Fruit fly (Drosophila melanogaster): Measurements from ENCODE around the gene Sfp24Ba.

Gene Sfp24Ba

DNA sequence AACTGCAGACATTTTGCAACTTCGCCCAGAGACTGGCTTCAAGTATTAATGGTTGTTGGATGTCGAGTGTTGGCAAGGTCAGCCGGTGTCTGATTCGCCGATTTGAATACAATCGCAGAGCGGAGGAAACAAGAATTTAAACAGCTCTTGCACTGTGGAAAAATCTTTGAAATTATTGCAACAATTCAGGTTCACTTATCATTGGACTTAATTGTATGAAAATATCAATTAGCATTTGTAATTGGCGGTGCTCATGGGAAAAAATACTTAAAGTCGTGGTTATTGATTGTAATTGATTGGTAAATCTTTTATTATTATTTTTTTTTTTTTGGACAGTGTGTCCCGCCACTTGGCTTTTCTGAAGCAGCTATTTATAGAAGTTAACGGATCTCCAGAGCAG lies 38.9 kb downstream of the Sfp24Ba start (continued):
- no peak for TF ChIP-seq CG12744 (GFP tag; optimal IDR thresholded peaks at IDR 0.05)
- no peak for TF ChIP-seq pfk (GFP tag; optimal IDR thresholded peaks at IDR 0.05)
- no peak for TF ChIP-seq fru (optimal IDR thresholded peaks at IDR 0.05)
- TF ChIP-seq Fer1 (GFP tag; optimal IDR thresholded peaks at IDR 0.05): no peak
- 0 out of 3 replicates have a peak, but pooled peaks have one; percentile 49 for TF ChIP-seq CG11456 (GFP tag; IDR thresholded peaks at IDR 0.05)
- TF ChIP-seq CkIIα-i1 (GFP tag; IDR thresholded peaks at IDR 0.05): no peak
- no peak for TF ChIP-seq yki (optimal IDR thresholded peaks at IDR 0.05)
- TF ChIP-seq CG7372 (GFP tag; IDR thresholded peaks at IDR 0.05): peak; percentile 43; the same call in 1 of the 2 replicates
- TF ChIP-seq CG16779 (GFP tag; IDR thresholded peaks at IDR 0.05): no peak
- no peak for TF ChIP-seq CG10979 (tag; optimal IDR thresholded peaks at IDR 0.05)
- peak; percentile 66 for TF ChIP-seq CG9215 (GFP tag; IDR thresholded peaks at IDR 0.05)
- TF ChIP-seq gt (GFP tag; IDR thresholded peaks at IDR 0.05): no peak
- no peak for TF ChIP-seq CG16815 (GFP tag; optimal IDR thresholded peaks at IDR 0.05)
- TF ChIP-seq Hand (GFP tag; optimal IDR thresholded peaks at IDR 0.05): no peak
- TF ChIP-seq Opbp (GFP tag; IDR thresholded peaks at IDR 0.05; ENCODE audit: partially characterized antibody): no peak
- TF ChIP-seq ind (GFP tag; optimal IDR thresholded peaks at IDR 0.05): peak; percentile 38
- no peak for TF ChIP-seq CG33213 (GFP tag; optimal IDR thresholded peaks at IDR 0.05)
- no peak for TF ChIP-seq tll (GFP tag; optimal IDR thresholded peaks at IDR 0.05)
- TF ChIP-seq scrt (GFP tag; optimal IDR thresholded peaks at IDR 0.05): peak; percentile 25
- no peak for TF ChIP-seq CG7987 (GFP tag; optimal IDR thresholded peaks at IDR 0.05)
- TF ChIP-seq Elba2 (GFP tag; optimal IDR thresholded peaks at IDR 0.05): no peak
- no peak for TF ChIP-seq amos (GFP tag; IDR thresholded peaks at IDR 0.05; ENCODE audit: partially characterized antibody)
- TF ChIP-seq CG8944 (GFP tag; optimal IDR thresholded peaks at IDR 0.05): no peak
- no peak for TF ChIP-seq CG17912 (GFP tag; optimal IDR thresholded peaks at IDR 0.05)
- no peak for TF ChIP-seq CG32767 (GFP tag; IDR thresholded peaks at IDR 0.05)
- TF ChIP-seq CG4730 (GFP tag; IDR thresholded peaks at IDR 0.05): 0 out of 2 replicates have a peak, but pooled peaks have one; percentile 44
- no peak for TF ChIP-seq Aef1 (GFP tag; IDR thresholded peaks at IDR 0.05)
- no peak for TF ChIP-seq emc (GFP tag; optimal IDR thresholded peaks at IDR 0.05)
- TF ChIP-seq MESR4 (GFP tag; optimal IDR thresholded peaks at IDR 0.05): no peak
- no peak for TF ChIP-seq Sox100B (GFP tag; optimal IDR thresholded peaks at IDR 0.05)
- TF ChIP-seq E2f2 (GFP tag; IDR thresholded peaks at IDR 0.05): no peak
- no peak for TF ChIP-seq Asciz (GFP tag; optimal IDR thresholded peaks at IDR 0.05)
- peak; percentile 42; the same call in 1 of the 2 replicates for TF ChIP-seq CG3847 (GFP tag; IDR thresholded peaks at IDR 0.05)
- peak; percentile 85 for TF ChIP-seq CG32532 (GFP tag; IDR thresholded peaks at IDR 0.05)
- no peak for TF ChIP-seq D (optimal IDR thresholded peaks at IDR 0.05)
- no peak for TF ChIP-seq D (GFP tag; optimal IDR thresholded peaks at IDR 0.05)
- TF ChIP-seq CG8924 (tag; optimal IDR thresholded peaks at IDR 0.05): no peak
- TF ChIP-seq btn (GFP tag; optimal IDR thresholded peaks at IDR 0.05): no peak
- no peak for TF ChIP-seq CG42726 (GFP tag; IDR thresholded peaks at IDR 0.05; ENCODE audit: partially characterized antibody)
- TF ChIP-seq al (GFP tag; IDR thresholded peaks at IDR 0.05): peak; percentile 65
- TF ChIP-seq CG3995 (GFP tag; optimal IDR thresholded peaks at IDR 0.05): no peak
- TF ChIP-seq CG13894 (tag; optimal IDR thresholded peaks at IDR 0.05): no peak
- no peak for TF ChIP-seq Doc2 (GFP tag; IDR thresholded peaks at IDR 0.05)
- no peak for TF ChIP-seq Dll (GFP tag; IDR thresholded peaks at IDR 0.05; ENCODE audit: partially characterized antibody)
- peak; percentile 29 for TF ChIP-seq unpg (GFP tag; optimal IDR thresholded peaks at IDR 0.05)
- TF ChIP-seq pzg (GFP tag; optimal IDR thresholded peaks at IDR 0.05): no peak
- TF ChIP-seq HmgZ (tag; optimal IDR thresholded peaks at IDR 0.05): no peak
- peak; percentile 85 for TF ChIP-seq Med (GFP tag)
- TF ChIP-seq caup (GFP tag; optimal IDR thresholded peaks at IDR 0.05; ENCODE audit: severe bottlenecking): peak; percentile 12
- TF ChIP-seq slou (GFP tag; optimal IDR thresholded peaks at IDR 0.05): no peak
- peak; percentile 44; the same call in 1 of the 2 replicates for TF ChIP-seq Ptx1 (GFP tag; IDR thresholded peaks at IDR 0.05)
- no peak for TF ChIP-seq unc-4 (GFP tag; IDR thresholded peaks at IDR 0.05; ENCODE audit: partially characterized antibody)
